Fruit fly (Drosophila melanogaster) whole organism: ENCODE results near the gene CG9590.

ENCODE experiments used
- CG8478 ChIP-seq: fragments of >200 bp; optimal IDR thresholded peaks from 2 replicates; lab custom pipeline; 2018; ENCODE audit warnings: inconsistent platforms
- Dll ChIP-seq: fragments of >200 bp; optimal IDR thresholded peaks from 2 replicates; lab custom pipeline; 2017
- pan ChIP-seq: fragments of >200 bp; optimal IDR thresholded peaks from 2 replicates; lab custom pipeline; 2017
- usp ChIP-seq: fragments of >200 bp; optimal IDR thresholded peaks from 2 replicates; lab custom pipeline; 2017; ENCODE audit warnings: missing biosample characterization, missing genetic modification characterization, mixed read lengths

DNA sequence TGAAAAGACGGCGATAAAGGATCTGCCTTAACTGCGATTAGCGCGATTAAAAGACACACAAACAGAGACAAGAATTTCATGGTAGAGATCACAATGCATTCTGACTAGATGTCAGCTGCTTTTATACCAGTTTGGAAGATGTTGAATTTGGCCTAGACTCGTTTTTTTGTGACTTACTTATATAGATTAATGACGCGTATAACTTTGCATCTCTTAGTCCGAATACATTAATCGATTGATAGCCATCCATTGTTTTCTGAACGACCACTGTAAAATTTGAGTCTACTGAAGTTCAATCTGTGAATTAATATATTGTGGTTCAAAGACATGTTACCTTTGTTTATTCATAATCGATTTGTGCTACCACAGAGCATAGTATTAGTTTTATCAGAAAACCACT lies 11.3 kb upstream of the CG9590 start, which contains the start of gene CG45207:
- TF ChIP-seq usp (GFP tag; lab: Kevin White, UChicago) (no peak), CG8478 (lab: Kevin White, UChicago) (no peak), pan (lab: Kevin White, UChicago) (no peak), Dll (lab: Kevin White, UChicago) (no peak)
